Worm (Caenorhabditis elegans) whole organism, L1 larva: ENCODE results near the gene mrpl-55.

Experiments
- C16A3.4 ChIP-seq: fragments of 150-350 bp; optimal IDR thresholded peaks from 2 replicates; lab custom pipeline; 2014; ENCODE audit warnings: missing biosample characterization, missing genetic modification characterization
- C34B4.2 ChIP-seq: sonication (generic microtip); optimal IDR thresholded peaks from 2 replicates; lab custom pipeline; 2017; ENCODE audit warnings: mild to moderate bottlenecking, missing genetic modification characterization, missing compliant biosample characterization
- F16B12.6 ChIP-seq: fragments of 150-350 bp; optimal IDR thresholded peaks from 2 replicates; lab custom pipeline; 2014; ENCODE audit warnings: missing biosample characterization, missing genetic modification characterization
- alr-1 ChIP-seq: fragments of 200-800 bp; sonication (Bioruptor generic); optimal IDR thresholded peaks from 2 replicates; lab custom pipeline; 2018; ENCODE audit warnings: borderline replicate concordance, mild to moderate bottlenecking, missing genetic modification characterization, missing compliant biosample characterization
- ama-1 ChIP-seq: fragments of 150-350 bp; optimal IDR thresholded peaks from 2 replicates; lab custom pipeline; 2014
- ceh-8 ChIP-seq: fragments of 200-800 bp; sonication (Bioruptor generic); optimal IDR thresholded peaks from 2 replicates; lab custom pipeline; 2018; ENCODE audit warnings: mild to moderate bottlenecking, missing genetic modification characterization, moderate library complexity, missing compliant biosample characterization
- ceh-88 ChIP-seq: fragments of 200-800 bp; sonication (Bioruptor generic); IDR thresholded peaks from 2 replicates; pipeline ENCODE4 v1.3.6; 2022; ENCODE audit warnings: missing genetic modification characterization, missing compliant biosample characterization
- ceh-90 ChIP-seq: sonication (generic microtip); optimal IDR thresholded peaks from 2 replicates; lab custom pipeline; 2016; ENCODE audit warnings: missing genetic modification characterization, missing compliant biosample characterization
- dpl-1 ChIP-seq, 3 experiments: fragments of 150-350 bp in 2 of 3; sonication (generic microtip) in 1 of 3; optimal IDR thresholded peaks; 2 replicates each; lab custom pipeline; 2014 to 2017; ENCODE audit warnings: missing biosample characterization in 3 of 3, missing genetic modification characterization in 3 of 3, missing genetic modification reagents in 3 of 3
- dsc-1 ChIP-seq: sonication (generic microtip); optimal IDR thresholded peaks from 2 replicates; lab custom pipeline; 2016; ENCODE audit warnings: mild to moderate bottlenecking, missing genetic modification characterization, missing compliant biosample characterization
- efl-3 ChIP-seq: fragments of 200-800 bp; sonication (Bioruptor generic); optimal IDR thresholded peaks from 2 replicates; lab custom pipeline; 2018; ENCODE audit warnings: mild to moderate bottlenecking, missing genetic modification characterization, missing compliant biosample characterization
- egl-13 ChIP-seq: sonication (generic microtip); optimal IDR thresholded peaks from 2 replicates; lab custom pipeline; 2016; ENCODE audit warnings: missing genotype, missing genetic modification reagents, missing genetic modification characterization, missing compliant biosample characterization
- egl-27 ChIP-seq, 2 experiments: fragments of 150-350 bp in 1 of 2; sonication (generic microtip); optimal IDR thresholded peaks; 3 replicates each; lab custom pipeline; 2017 to 2018; ENCODE audit warnings: missing biosample characterization in 2 of 2, missing genetic modification characterization in 2 of 2, missing genetic modification reagents in 2 of 2
- ets-5 ChIP-seq: fragments of 200-800 bp; sonication (Bioruptor generic); IDR thresholded peaks from 2 replicates; pipeline ENCODE4 v1.3.6; 2022; ENCODE audit warnings: missing genetic modification characterization, missing compliant biosample characterization
- fkh-4 ChIP-seq: sonication (generic microtip); optimal IDR thresholded peaks from 2 replicates; lab custom pipeline; 2016; ENCODE audit warnings: missing compliant biosample characterization, missing genetic modification characterization, borderline replicate concordance
- fkh-8 ChIP-seq: sonication (generic microtip); optimal IDR thresholded peaks from 2 replicates; lab custom pipeline; 2016; ENCODE audit warnings: mild to moderate bottlenecking, missing genetic modification characterization, missing compliant biosample characterization
- fos-1 ChIP-seq: fragments of 150-350 bp; optimal IDR thresholded peaks from 2 replicates; lab custom pipeline; 2014; ENCODE audit warnings: missing biosample characterization, missing genetic modification characterization
- grh-1 ChIP-seq: fragments of 200-800 bp; sonication (Bioruptor generic); IDR thresholded peaks from 2 replicates; pipeline ENCODE4 v1.3.6; 2022; ENCODE audit warnings: missing genetic modification reagents, missing genetic modification characterization, missing compliant biosample characterization
- hlh-17 ChIP-seq: fragments of 200-800 bp; sonication (Bioruptor generic); optimal IDR thresholded peaks from 2 replicates; lab custom pipeline; 2018; ENCODE audit warnings: missing genetic modification characterization, mild to moderate bottlenecking, missing compliant biosample characterization, moderate library complexity, borderline replicate concordance
- hlh-4 ChIP-seq: sonication (generic microtip); optimal IDR thresholded peaks from 2 replicates; lab custom pipeline; 2016; ENCODE audit warnings: mild to moderate bottlenecking, missing genetic modification characterization, missing compliant biosample characterization
- irx-1 ChIP-seq: sonication (generic microtip); optimal IDR thresholded peaks from 2 replicates; lab custom pipeline; 2016; ENCODE audit warnings: missing genetic modification characterization, missing compliant biosample characterization
- isw-1 ChIP-seq: fragments of 200-800 bp; sonication (Bioruptor generic); IDR thresholded peaks from 2 replicates; pipeline ENCODE4 v1.3.6; 2022; ENCODE audit warnings: missing genetic modification characterization, missing compliant biosample characterization
- jun-1 ChIP-seq: fragments of 150-350 bp; optimal IDR thresholded peaks from 2 replicates; lab custom pipeline; 2014; ENCODE audit warnings: missing biosample characterization, missing genetic modification reagents, missing genetic modification characterization
- lin-14 ChIP-seq: fragments of 200-800 bp; sonication (Bioruptor generic); optimal IDR thresholded peaks from 2 replicates; lab custom pipeline; 2018; ENCODE audit warnings: mild to moderate bottlenecking, missing genetic modification characterization, moderate library complexity, missing compliant biosample characterization
- lin-35 ChIP-seq, 2 experiments: fragments of 150-350 bp; optimal IDR thresholded peaks; 2 replicates each; lab custom pipeline; 2014; ENCODE audit warnings: missing biosample characterization in 2 of 2, missing genetic modification characterization in 2 of 2, missing genetic modification reagents in 2 of 2
- lin-39 ChIP-seq: fragments of 150-350 bp; optimal IDR thresholded peaks from 2 replicates; lab custom pipeline; 2014; ENCODE audit warnings: missing biosample characterization, missing genetic modification reagents, missing genetic modification characterization
- lir-3 ChIP-seq: sonication (generic microtip); optimal IDR thresholded peaks from 2 replicates; lab custom pipeline; 2016; ENCODE audit warnings: mild to moderate bottlenecking, missing genetic modification characterization, moderate library complexity, missing compliant biosample characterization; ENCODE audit not compliant: poor library complexity
- lsy-2 ChIP-seq, 2 experiments: fragments of 150-350 bp; optimal IDR thresholded peaks; 2 replicates each; lab custom pipeline; 2014; ENCODE audit warnings: missing biosample characterization in 2 of 2, missing genetic modification characterization in 2 of 2
- mdl-1 ChIP-seq, 2 experiments: fragments of 150-350 bp; optimal IDR thresholded peaks; 2 replicates each; lab custom pipeline; 2014 to 2017; ENCODE audit warnings: missing biosample characterization in 2 of 2, missing genetic modification characterization in 2 of 2, inconsistent platforms in 1 of 2
- nhr-19 ChIP-seq: fragments of 200-800 bp; sonication (Bioruptor generic); conservative IDR thresholded peaks from 2 replicates; pipeline ENCODE4 v1.3.6; 2022; ENCODE audit warnings: missing genetic modification characterization, missing compliant biosample characterization
- nhr-20 ChIP-seq: sonication (generic microtip); optimal IDR thresholded peaks from 2 replicates; lab custom pipeline; 2016; ENCODE audit warnings: mild to moderate bottlenecking, missing genetic modification characterization, missing compliant biosample characterization
- nhr-28 ChIP-seq: fragments of 150-350 bp; optimal IDR thresholded peaks from 2 replicates; lab custom pipeline; 2014; ENCODE audit warnings: missing biosample characterization, missing genetic modification characterization
- nhr-47 ChIP-seq: sonication (generic microtip); optimal IDR thresholded peaks from 2 replicates; lab custom pipeline; 2016; ENCODE audit warnings: mild to moderate bottlenecking, missing genetic modification characterization, moderate library complexity, missing compliant biosample characterization
- nhr-76 ChIP-seq: sonication (generic microtip); optimal IDR thresholded peaks from 2 replicates; lab custom pipeline; 2017; ENCODE audit warnings: missing biosample characterization, missing genetic modification characterization
- nhr-77 ChIP-seq: fragments of 150-350 bp; optimal IDR thresholded peaks from 2 replicates; lab custom pipeline; 2014; ENCODE audit warnings: missing biosample characterization, missing genetic modification characterization
- nhr-84 ChIP-seq: sonication (generic microtip); optimal IDR thresholded peaks from 2 replicates; lab custom pipeline; 2017; ENCODE audit warnings: missing biosample characterization, missing genetic modification characterization
- nhr-85 ChIP-seq: sonication (generic microtip); peaks from one replicate; lab custom pipeline; 2016; ENCODE audit warnings: missing genetic modification characterization, inconsistent platforms, missing compliant biosample characterization
- nhr-90 ChIP-seq: sonication (generic microtip); optimal IDR thresholded peaks from 2 replicates; lab custom pipeline; 2016; ENCODE audit warnings: mild to moderate bottlenecking, missing genetic modification characterization, missing compliant biosample characterization; ENCODE audit not compliant: poor library complexity
- pqm-1 ChIP-seq: sonication (generic microtip); optimal IDR thresholded peaks from 3 replicates; lab custom pipeline; 2017; ENCODE audit warnings: missing biosample characterization, missing genetic modification characterization
- rnt-1 ChIP-seq: sonication (generic microtip); optimal IDR thresholded peaks from 2 replicates; lab custom pipeline; 2016; ENCODE audit warnings: mild to moderate bottlenecking, missing genetic modification characterization, moderate library complexity, missing compliant biosample characterization
- skn-1 ChIP-seq: fragments of 150-350 bp; optimal IDR thresholded peaks from 2 replicates; lab custom pipeline; 2014; ENCODE audit warnings: missing biosample characterization, missing genetic modification characterization
- snpc-4 ChIP-seq: fragments of 150-350 bp; optimal IDR thresholded peaks from 2 replicates; lab custom pipeline; 2014; ENCODE audit warnings: missing biosample characterization, missing genetic modification characterization
- snu-23 ChIP-seq: sonication (generic microtip); optimal IDR thresholded peaks from 2 replicates; lab custom pipeline; 2016; ENCODE audit warnings: missing genetic modification characterization, missing compliant biosample characterization
- sox-4 ChIP-seq: sonication (generic microtip); optimal IDR thresholded peaks from 2 replicates; lab custom pipeline; 2016; ENCODE audit warnings: missing genetic modification characterization, missing compliant biosample characterization
- sptf-1 ChIP-seq: fragments of 150-350 bp; optimal IDR thresholded peaks from 2 replicates; lab custom pipeline; 2014; ENCODE audit warnings: missing biosample characterization, missing genetic modification characterization
- sup-37 ChIP-seq: fragments of 200-800 bp; sonication (Bioruptor generic); optimal IDR thresholded peaks from 2 replicates; lab custom pipeline; 2018; ENCODE audit warnings: mild to moderate bottlenecking, missing genetic modification characterization, missing compliant biosample characterization
- unc-130 ChIP-seq: fragments of 150-350 bp; optimal IDR thresholded peaks from 2 replicates; lab custom pipeline; 2017; ENCODE audit warnings: missing biosample characterization, missing genetic modification characterization, inconsistent platforms
- unc-30 ChIP-seq: sonication (generic microtip); optimal IDR thresholded peaks from 2 replicates; lab custom pipeline; 2017; ENCODE audit warnings: missing biosample characterization, missing genetic modification characterization
- unc-62 ChIP-seq: fragments of 150-350 bp; optimal IDR thresholded peaks from 2 replicates; lab custom pipeline; 2014; ENCODE audit warnings: missing biosample characterization, missing genetic modification reagents, missing genetic modification characterization
- unc-98 ChIP-seq: fragments of 200-800 bp; sonication (Bioruptor generic); IDR thresholded peaks from 2 replicates; pipeline ENCODE4 v1.3.6; 2022; ENCODE audit warnings: missing genetic modification characterization, missing compliant biosample characterization
- zag-1 ChIP-seq: fragments of 150-350 bp; optimal IDR thresholded peaks from 2 replicates; lab custom pipeline; 2014; ENCODE audit warnings: missing biosample characterization, missing genetic modification characterization
- zip-4 ChIP-seq: fragments of 200-800 bp; sonication (Bioruptor generic); optimal IDR thresholded peaks from 2 replicates; lab custom pipeline; 2018; ENCODE audit warnings: mild to moderate bottlenecking, missing genetic modification characterization, moderate library complexity, missing compliant biosample characterization
- ztf-4 ChIP-seq: fragments of 150-350 bp; optimal IDR thresholded peaks from 2 replicates; lab custom pipeline; 2014; ENCODE audit warnings: missing biosample characterization, missing genetic modification characterization

mrpl-55 gene

ce11 chrIV:443622-444021 is at the start of gene mrpl-55:
mrpl-55 (plus strand) TSS chrIV:443985.
- TF ChIP-seq efl-3 (no peak), ceh-88 (GFP tag; lab: Robert Waterston, UW) (peak; percentile 89), fkh-4 (tag; lab: Kevin White, UChicago) (peak; percentile 57), fkh-8 (peak; percentile 92), ets-5 (no peak), skn-1 (tag; lab: Kevin White, UChicago) (peak; percentile 88), nhr-19 (GFP tag; lab: Robert Waterston, UW) (peak; percentile 89), snpc-4 (peak; percentile 79), zip-4 (peak; percentile 66), lin-14 (GFP tag; lab: Kevin White, UChicago) (peak; percentile 93), ama-1 (lab: Kevin White, UChicago) (no peak), fos-1 (tag; lab: Kevin White, UChicago) (peak; percentile 71), isw-1 (GFP tag; lab: Robert Waterston, UW) (peak; percentile 86), ztf-4 (tag; lab: Kevin White, UChicago) (peak; percentile 82), lin-35 (GFP tag; optimal IDR thresholded peaks at IDR 0.05; lab: Kevin White, UChicago) (peak; percentile 95 to 98), irx-1 (tag; lab: Kevin White, UChicago) (peak; percentile 88), nhr-20 (tag; lab: Kevin White, UChicago) (peak; percentile 91), lsy-2 (tag; optimal IDR thresholded peaks at IDR 0.05; lab: Kevin White, UChicago) (peak; percentile 91 to 95), nhr-47 (tag; lab: Kevin White, UChicago) (peak; percentile 95), hlh-4 (tag; lab: Kevin White, UChicago) (no peak), zag-1 (no peak), unc-98 (no peak), jun-1 (peak; percentile 82), alr-1 (tag; lab: Kevin White, UChicago) (no peak), rnt-1 (peak; percentile 93), unc-62 (GFP tag; lab: Kevin White, UChicago) (peak; percentile 9), C16A3.4 (tag; lab: Kevin White, UChicago) (peak; percentile 96), dpl-1 (GFP tag; optimal IDR thresholded peaks at IDR 0.05; lab: Kevin White, UChicago) (peak; percentile 94 to 97 (median 96)), ceh-8 (peak; percentile 69), egl-13 (tag; lab: Kevin White, UChicago) (peak; percentile 74), nhr-90 (tag; lab: Kevin White, UChicago) (peak; percentile 91), pqm-1 (no peak), unc-30 (peak; percentile 43), nhr-76 (tag; lab: Kevin White, UChicago) (no peak), egl-27 (tag; optimal IDR thresholded peaks at IDR 0.05; lab: Kevin White, UChicago) (peak; percentile 37), mdl-1 (tag; optimal IDR thresholded peaks at IDR 0.05; lab: Kevin White, UChicago) (peak in 1 of 2 experiments; percentile 78), unc-130 (tag; lab: Kevin White, UChicago) (peak; percentile 97), grh-1 (GFP tag; lab: Robert Waterston, UW) (peak; percentile 76), nhr-28 (no peak), hlh-17 (no peak), sox-4 (peak; percentile 76), nhr-85 (tag; lab: Kevin White, UChicago) (peak; percentile 94), sup-37 (GFP tag; lab: Kevin White, UChicago) (peak; percentile 17), F16B12.6 (tag; lab: Kevin White, UChicago) (peak; percentile 73), lir-3 (tag; lab: Kevin White, UChicago) (peak; percentile 76), C34B4.2 (tag; lab: Kevin White, UChicago) (no peak), ceh-90 (tag; lab: Kevin White, UChicago) (peak; percentile 46), snu-23 (GFP tag; lab: Kevin White, UChicago) (peak; percentile 95), sptf-1 (tag; lab: Kevin White, UChicago) (no peak), lin-39 (tag; lab: Kevin White, UChicago) (peak; percentile 82), nhr-77 (tag; lab: Kevin White, UChicago) (peak; percentile 90), dsc-1 (tag; lab: Kevin White, UChicago) (peak; percentile 85), nhr-84 (tag; lab: Kevin White, UChicago) (no peak)
